Worm (Caenorhabditis elegans) whole organism, young adult: ENCODE data around the gene srz-83.
A peak's percentile ranks its signal among the peaks of the same experiment; 100 is the strongest.

Source experiments
- B0019.2 ChIP-seq: fragments of 200-800 bp; sonication (Bioruptor generic); conservative IDR thresholded peaks from 2 replicates; pipeline ENCODE4 v1.3.6; 2022; ENCODE audit warnings: missing genetic modification reagents, missing genetic modification characterization, missing compliant biosample characterization
- C06A6.2 ChIP-seq: fragments of 200-800 bp; sonication (Bioruptor generic); conservative IDR thresholded peaks from 2 replicates; pipeline ENCODE4 v1.3.6; 2022; ENCODE audit warnings: missing genetic modification characterization, missing compliant biosample characterization
- F23B12.7 ChIP-seq: sonication (generic microtip); optimal IDR thresholded peaks from 2 replicates; lab custom pipeline; 2017; ENCODE audit warnings: missing genetic modification characterization, mild to moderate bottlenecking, missing compliant biosample characterization, antibody characterized with exemption, moderate library complexity; ENCODE audit not compliant: insufficient read depth
- F33H1.4 ChIP-seq: fragments of 200-800 bp; sonication (Bioruptor generic); IDR thresholded peaks from 2 replicates; pipeline ENCODE4 v1.3.6; 2022; ENCODE audit warnings: missing genetic modification reagents, missing genetic modification characterization, missing compliant biosample characterization
- F52B5.7 ChIP-seq: sonication (generic microtip); optimal IDR thresholded peaks from 2 replicates; lab custom pipeline; 2016; ENCODE audit warnings: mild to moderate bottlenecking, missing genetic modification characterization, missing compliant biosample characterization
- akir-1 ChIP-seq: fragments of 200-800 bp; sonication (Bioruptor generic); optimal IDR thresholded peaks from 2 replicates; lab custom pipeline; 2018; ENCODE audit warnings: mild to moderate bottlenecking, missing genetic modification characterization, moderate library complexity, missing compliant biosample characterization
- aptf-2 ChIP-seq: fragments of 200-800 bp; sonication (Bioruptor generic); conservative IDR thresholded peaks from 2 replicates; pipeline ENCODE4 v1.3.6; 2022; ENCODE audit warnings: missing genetic modification reagents, missing genetic modification characterization, missing compliant biosample characterization
- aptf-3 ChIP-seq: fragments of 200-800 bp; sonication (Bioruptor generic); IDR thresholded peaks from 2 replicates; pipeline ENCODE4 v1.3.6; 2022; ENCODE audit warnings: missing genetic modification characterization, missing compliant biosample characterization
- attf-5 ChIP-seq: fragments of 200-800 bp; sonication (Bioruptor generic); optimal IDR thresholded peaks from 2 replicates; lab custom pipeline; 2018; ENCODE audit warnings: mild to moderate bottlenecking, missing genetic modification characterization, missing compliant biosample characterization
- bed-2 ChIP-seq: fragments of 200-800 bp; sonication (Bioruptor generic); IDR thresholded peaks from 2 replicates; pipeline ENCODE4 v1.3.6; 2022; ENCODE audit warnings: missing genetic modification reagents, missing genetic modification characterization, missing compliant biosample characterization
- ccch-3 ChIP-seq: fragments of 200-800 bp; sonication (Bioruptor generic); optimal IDR thresholded peaks from 2 replicates; lab custom pipeline; 2018; ENCODE audit warnings: mild to moderate bottlenecking, missing genetic modification characterization, missing compliant biosample characterization
- cebp-1 ChIP-seq, 2 experiments: fragments of 200-800 bp in 1 of 2; sonication (Bioruptor generic) in 1 of 2; sonication (generic microtip) in 1 of 2; IDR thresholded peaks in 1 of 2; optimal IDR thresholded peaks in 1 of 2; 2 replicates each; pipeline versions ENCODE4 v1.3.6 to Lab custom; 2017 to 2022; ENCODE audit warnings: missing compliant biosample characterization in 2 of 2, missing genetic modification characterization in 2 of 2, mild to moderate bottlenecking in 1 of 2, missing genetic modification reagents in 1 of 2, moderate library complexity in 1 of 2
- cebp-2 ChIP-seq: fragments of 200-800 bp; sonication (Bioruptor generic); IDR thresholded peaks from 2 replicates; pipeline ENCODE4 v1.3.6; 2022; ENCODE audit warnings: missing genetic modification characterization, missing compliant biosample characterization
- ceh-100 ChIP-seq: fragments of 200-800 bp; sonication (Bioruptor generic); IDR thresholded peaks from 2 replicates; pipeline ENCODE4 v1.3.6; 2022; ENCODE audit warnings: missing genetic modification reagents, missing genetic modification characterization, missing compliant biosample characterization
- ceh-27 ChIP-seq: fragments of 200-800 bp; sonication (Bioruptor generic); optimal IDR thresholded peaks from 2 replicates; lab custom pipeline; 2018; ENCODE audit warnings: mild to moderate bottlenecking, missing genetic modification characterization, moderate library complexity, missing compliant biosample characterization
- ceh-40 ChIP-seq: fragments of 200-800 bp; sonication (Bioruptor generic); IDR thresholded peaks from 2 replicates; pipeline ENCODE4 v1.3.6; 2022; ENCODE audit warnings: missing genetic modification characterization, missing compliant biosample characterization
- ceh-58 ChIP-seq: fragments of 200-800 bp; sonication (Bioruptor generic); IDR thresholded peaks from 2 replicates; pipeline ENCODE4 v1.3.6; 2022; ENCODE audit warnings: missing genetic modification characterization, missing compliant biosample characterization
- ceh-91 ChIP-seq: fragments of 200-800 bp; sonication (Bioruptor generic); IDR thresholded peaks from 2 replicates; pipeline ENCODE4 v1.3.6; 2022; ENCODE audit warnings: missing genetic modification reagents, missing genetic modification characterization, missing compliant biosample characterization
- egrh-3 ChIP-seq: fragments of 200-800 bp; sonication (Bioruptor generic); IDR thresholded peaks from 2 replicates; pipeline ENCODE4 v1.3.6; 2022; ENCODE audit warnings: missing genetic modification reagents, missing genetic modification characterization, missing compliant biosample characterization
- ekl-4 ChIP-seq: fragments of 200-800 bp; sonication (Bioruptor generic); IDR thresholded peaks from 2 replicates; pipeline ENCODE4 v1.3.6; 2022; ENCODE audit warnings: missing genetic modification reagents, missing genetic modification characterization, missing compliant biosample characterization
- hmg-1.2 ChIP-seq: fragments of 200-800 bp; sonication (Bioruptor generic); IDR thresholded peaks from 2 replicates; pipeline ENCODE4 v1.3.6; 2022; ENCODE audit warnings: missing genetic modification reagents, missing genetic modification characterization, missing compliant biosample characterization
- let-526 ChIP-seq: fragments of 200-800 bp; sonication (Bioruptor generic); IDR thresholded peaks from 2 replicates; pipeline ENCODE4 v1.3.6; 2022; ENCODE audit warnings: missing genetic modification reagents, missing genetic modification characterization, missing compliant biosample characterization
- lin-26 ChIP-seq: fragments of 200-800 bp; sonication (Bioruptor generic); IDR thresholded peaks from 2 replicates; pipeline ENCODE4 v1.3.6; 2022; ENCODE audit warnings: missing genetic modification reagents, missing genetic modification characterization, missing compliant biosample characterization
- lin-40 ChIP-seq: sonication (generic microtip); optimal IDR thresholded peaks from 2 replicates; lab custom pipeline; 2016; ENCODE audit warnings: missing genetic modification characterization, mild to moderate bottlenecking, missing compliant biosample characterization, missing genotype, missing genetic modification reagents
- lin-54 ChIP-seq: fragments of 200-800 bp; sonication (Bioruptor generic); optimal IDR thresholded peaks from 2 replicates; lab custom pipeline; 2018; ENCODE audit warnings: mild to moderate bottlenecking, missing genetic modification characterization, missing compliant biosample characterization
- lsl-1 ChIP-seq: fragments of 200-800 bp; sonication (Bioruptor generic); optimal IDR thresholded peaks from 2 replicates; lab custom pipeline; 2018; ENCODE audit warnings: mild to moderate bottlenecking, missing genetic modification characterization, moderate library complexity, missing compliant biosample characterization
- nfya-1 ChIP-seq: sonication (generic microtip); optimal IDR thresholded peaks from 2 replicates; lab custom pipeline; 2017; ENCODE audit warnings: antibody characterized with exemption, missing compliant biosample characterization, missing genetic modification characterization, borderline replicate concordance; ENCODE audit not compliant: insufficient read depth
- nfyb-1 ChIP-seq: fragments of 200-800 bp; sonication (Bioruptor generic); IDR thresholded peaks from 2 replicates; pipeline ENCODE4 v1.3.6; 2022; ENCODE audit warnings: missing genetic modification reagents, missing genetic modification characterization, missing compliant biosample characterization
- repo-1 ChIP-seq: sonication (generic microtip); optimal IDR thresholded peaks from 2 replicates; lab custom pipeline; 2017; ENCODE audit warnings: mild to moderate bottlenecking, missing genetic modification characterization, missing compliant biosample characterization
- snpc-1.1 ChIP-seq: sonication (generic microtip); optimal IDR thresholded peaks from 2 replicates; lab custom pipeline; 2017; ENCODE audit warnings: missing genetic modification characterization, mild to moderate bottlenecking, missing compliant biosample characterization, antibody characterized with exemption, moderate library complexity, missing genotype, missing genetic modification reagents; ENCODE audit not compliant: insufficient read depth
- snpc-1.3 ChIP-seq: sonication (generic microtip); optimal IDR thresholded peaks from 2 replicates; lab custom pipeline; 2017; ENCODE audit warnings: missing genetic modification characterization, mild to moderate bottlenecking, missing compliant biosample characterization, antibody characterized with exemption, moderate library complexity, missing genotype, missing genetic modification reagents; ENCODE audit not compliant: insufficient read depth
- snpc-4 ChIP-seq, 5 experiments: fragments of 150-350 bp in 1 of 5; sonication (generic microtip) in 4 of 5; optimal IDR thresholded peaks; 2 replicates each; lab custom pipeline; 2014 to 2018; ENCODE audit warnings: missing genetic modification characterization in 5 of 5, missing biosample characterization in 3 of 5, antibody characterized with exemption in 2 of 5, mild to moderate bottlenecking in 2 of 5, missing compliant biosample characterization in 2 of 5, missing genotype in 2 of 5, moderate library complexity in 2 of 5, missing genetic modification reagents in 1 of 5
- somi-1 ChIP-seq: fragments of 200-800 bp; sonication (Bioruptor generic); optimal IDR thresholded peaks from 2 replicates; lab custom pipeline; 2018; ENCODE audit warnings: mild to moderate bottlenecking, missing genetic modification characterization, missing compliant biosample characterization
- tbp1 ChIP-seq: fragments of 200-800 bp; sonication (Bioruptor generic); optimal IDR thresholded peaks from 2 replicates; lab custom pipeline; 2018; ENCODE audit warnings: mild to moderate bottlenecking, missing genetic modification characterization, missing compliant biosample characterization
- tlf-1 ChIP-seq: fragments of 200-800 bp; sonication (Bioruptor generic); optimal IDR thresholded peaks from 2 replicates; lab custom pipeline; 2018; ENCODE audit warnings: mild to moderate bottlenecking, missing genetic modification characterization, missing compliant biosample characterization
- unc-130 ChIP-seq: sonication (generic microtip); optimal IDR thresholded peaks from 2 replicates; lab custom pipeline; 2016; ENCODE audit warnings: missing genetic modification reagents, missing genetic modification characterization, missing compliant biosample characterization
- zfh-2 ChIP-seq: fragments of 200-800 bp; sonication (Bioruptor generic); conservative IDR thresholded peaks from 2 replicates; pipeline ENCODE4 v1.3.6; 2022; ENCODE audit warnings: missing genetic modification reagents, missing genetic modification characterization, missing compliant biosample characterization
- ztf-25 ChIP-seq: fragments of 200-800 bp; sonication (Bioruptor generic); IDR thresholded peaks from 2 replicates; pipeline ENCODE4 v1.3.6; 2022; ENCODE audit warnings: missing genetic modification reagents, missing genetic modification characterization, missing compliant biosample characterization

The srz-83 gene

ce11 chrIV:3517582-3517981 is 13.3 kb downstream of the srz-83 start (continued):
- TF ChIP-seq lin-54 (GFP tag; lab: Kevin White, UChicago) (peak; percentile 21), ceh-91 (0 out of 2 replicates have a peak, but pooled peaks have one; percentile 24), akir-1 (GFP tag; lab: Kevin White, UChicago) (no peak), ceh-40 (no peak), cebp-2 (no peak), F33H1.4 (GFP tag; lab: Robert Waterston, UW) (peak; percentile 88)

ce11 chrIV:3519352-3519751 is 15.1 kb downstream of the srz-83 start:
- TF ChIP-seq attf-5 (GFP tag; lab: Kevin White, UChicago) (no peak), zfh-2 (peak; percentile 63), cebp-1 (GFP tag; IDR thresholded peaks at IDR 0.05; lab: Robert Waterston, UW) (no peak), cebp-1 (tag; optimal IDR thresholded peaks at IDR 0.05; lab: Kevin White, UChicago) (peak; percentile 47), aptf-3 (GFP tag; lab: Robert Waterston, UW) (no peak), ccch-3 (GFP tag; lab: Kevin White, UChicago) (no peak), snpc-1.1 (tag; lab: Kevin White, UChicago) (no peak), hmg-1.2 (GFP tag; lab: Robert Waterston, UW) (peak; percentile 99), ceh-100 (no peak), akir-1 (GFP tag; lab: Kevin White, UChicago) (no peak), F52B5.7 (tag; lab: Kevin White, UChicago) (no peak), snpc-4 (GFP tag; optimal IDR thresholded peaks at IDR 0.05; lab: Kevin White, UChicago) (peak; percentile 68), snpc-4 (tag; optimal IDR thresholded peaks at IDR 0.05; lab: Kevin White, UChicago) (peak; percentile 70 to 85 (median 84)), aptf-2 (GFP tag; lab: Robert Waterston, UW) (no peak), C06A6.2 (GFP tag; lab: Robert Waterston, UW) (0 out of 2 replicates have a peak, but pooled peaks have one; percentile 26), lin-26 (GFP tag; lab: Robert Waterston, UW) (no peak)

- TF ChIP-seq B0019.2 (GFP tag; lab: Robert Waterston, UW) (no peak), cebp-1 (GFP tag; IDR thresholded peaks at IDR 0.05; lab: Robert Waterston, UW) (peak; percentile 93), cebp-1 (tag; optimal IDR thresholded peaks at IDR 0.05; lab: Kevin White, UChicago) (peak; percentile 100)
Observed at ce11 chrIV:3520374-3520773, 16.1 kb downstream of the srz-83 start.

ce11 chrIV:3520957-3521356 is 16.7 kb downstream of the srz-83 start:
- TF ChIP-seq ekl-4 (GFP tag; lab: Robert Waterston, UW) = no peak
- no peak for TF ChIP-seq nfya-1 (tag; lab: Kevin White, UChicago)
- no peak for TF ChIP-seq lin-40 (tag; lab: Kevin White, UChicago)
- TF ChIP-seq ceh-58 (GFP tag; lab: Robert Waterston, UW) = no peak
- no peak for TF ChIP-seq lsl-1 (GFP tag; lab: Kevin White, UChicago)
- no peak for TF ChIP-seq let-526 (GFP tag; lab: Robert Waterston, UW)
- TF ChIP-seq repo-1 (tag; lab: Kevin White, UChicago) = no peak
- TF ChIP-seq bed-2 (GFP tag; lab: Robert Waterston, UW) = no peak
- peak; percentile 46 for TF ChIP-seq ceh-27 (GFP tag; lab: Kevin White, UChicago)
- no peak for TF ChIP-seq snpc-1.3
- no peak for TF ChIP-seq tbp1 (GFP tag; lab: Kevin White, UChicago)
- no peak for TF ChIP-seq somi-1 (GFP tag; lab: Kevin White, UChicago)
- TF ChIP-seq unc-130 (GFP tag; lab: Kevin White, UChicago) = no peak
- no peak for TF ChIP-seq ztf-25 (GFP tag; lab: Robert Waterston, UW)
- TF ChIP-seq cebp-2 = no peak
- TF ChIP-seq zfh-2 = peak; percentile 30; the same call in 1 of the 2 replicates
- TF ChIP-seq nfyb-1 = 0 out of 2 replicates have a peak, but pooled peaks have one; percentile 16
- TF ChIP-seq tlf-1 (GFP tag; lab: Kevin White, UChicago) = no peak
- TF ChIP-seq hmg-1.2 (GFP tag; lab: Robert Waterston, UW) = peak; percentile 14; the same call in 1 of the 2 replicates
- TF ChIP-seq F23B12.7 = no peak
- no peak for TF ChIP-seq egrh-3
